Worm (Caenorhabditis elegans) whole organism, L1 larva: ENCODE data around the gene his-35.

Source experiments
- C04F5.9 ChIP-seq: sonication (generic microtip); optimal IDR thresholded peaks from 2 replicates; lab custom pipeline; 2016; ENCODE audit warnings: missing genetic modification characterization, missing compliant biosample characterization
- C16A3.4 ChIP-seq: fragments of 150-350 bp; optimal IDR thresholded peaks from 2 replicates; lab custom pipeline; 2014; ENCODE audit warnings: missing biosample characterization, missing genetic modification characterization
- C34B4.2 ChIP-seq: sonication (generic microtip); optimal IDR thresholded peaks from 2 replicates; lab custom pipeline; 2017; ENCODE audit warnings: mild to moderate bottlenecking, missing genetic modification characterization, missing compliant biosample characterization
- F16B12.6 ChIP-seq: fragments of 150-350 bp; optimal IDR thresholded peaks from 2 replicates; lab custom pipeline; 2014; ENCODE audit warnings: missing biosample characterization, missing genetic modification characterization
- Y116A8C.19 ChIP-seq: sonication (generic microtip); optimal IDR thresholded peaks from 2 replicates; lab custom pipeline; 2016; ENCODE audit warnings: missing compliant biosample characterization, missing genetic modification characterization, borderline replicate concordance
- aha-1 ChIP-seq: fragments of 150-350 bp; optimal IDR thresholded peaks from 2 replicates; lab custom pipeline; 2014; ENCODE audit warnings: missing biosample characterization, missing genetic modification characterization
- aly-2 ChIP-seq: fragments of 150-350 bp; optimal IDR thresholded peaks from 2 replicates; lab custom pipeline; 2014; ENCODE audit warnings: missing biosample characterization, missing genetic modification characterization
- blmp-1 ChIP-seq: fragments of 150-350 bp; optimal IDR thresholded peaks from 2 replicates; lab custom pipeline; 2014; ENCODE audit warnings: missing biosample characterization, missing genetic modification characterization
- ceh-63 ChIP-seq: fragments of 200-800 bp; sonication (Bioruptor generic); optimal IDR thresholded peaks from 2 replicates; lab custom pipeline; 2018; ENCODE audit warnings: mild to moderate bottlenecking, missing genetic modification characterization, missing compliant biosample characterization
- ceh-8 ChIP-seq: fragments of 200-800 bp; sonication (Bioruptor generic); optimal IDR thresholded peaks from 2 replicates; lab custom pipeline; 2018; ENCODE audit warnings: mild to moderate bottlenecking, missing genetic modification characterization, moderate library complexity, missing compliant biosample characterization
- ceh-82 ChIP-seq, 3 experiments: fragments of 150-350 bp in 1 of 3; sonication (generic microtip) in 2 of 3; optimal IDR thresholded peaks; 2 replicates each; lab custom pipeline; 2014 to 2017; ENCODE audit warnings: missing biosample characterization in 3 of 3, missing genetic modification characterization in 3 of 3
- ceh-88 ChIP-seq: fragments of 200-800 bp; sonication (Bioruptor generic); IDR thresholded peaks from 2 replicates; pipeline ENCODE4 v1.3.6; 2022; ENCODE audit warnings: missing genetic modification characterization, missing compliant biosample characterization
- ces-1 ChIP-seq: fragments of 150-350 bp; optimal IDR thresholded peaks from 2 replicates; lab custom pipeline; 2014; ENCODE audit warnings: missing biosample characterization, missing genetic modification reagents, missing genetic modification characterization
- dsc-1 ChIP-seq: sonication (generic microtip); optimal IDR thresholded peaks from 2 replicates; lab custom pipeline; 2016; ENCODE audit warnings: mild to moderate bottlenecking, missing genetic modification characterization, missing compliant biosample characterization
- efl-3 ChIP-seq: fragments of 200-800 bp; sonication (Bioruptor generic); optimal IDR thresholded peaks from 2 replicates; lab custom pipeline; 2018; ENCODE audit warnings: mild to moderate bottlenecking, missing genetic modification characterization, missing compliant biosample characterization
- egl-13 ChIP-seq: sonication (generic microtip); optimal IDR thresholded peaks from 2 replicates; lab custom pipeline; 2016; ENCODE audit warnings: missing genotype, missing genetic modification reagents, missing genetic modification characterization, missing compliant biosample characterization
- fkh-10 ChIP-seq: sonication (generic microtip); optimal IDR thresholded peaks from 2 replicates; lab custom pipeline; 2017; ENCODE audit warnings: missing biosample characterization, missing genetic modification reagents, missing genetic modification characterization
- fkh-8 ChIP-seq: sonication (generic microtip); optimal IDR thresholded peaks from 2 replicates; lab custom pipeline; 2016; ENCODE audit warnings: mild to moderate bottlenecking, missing genetic modification characterization, missing compliant biosample characterization
- fos-1 ChIP-seq: fragments of 150-350 bp; optimal IDR thresholded peaks from 2 replicates; lab custom pipeline; 2014; ENCODE audit warnings: missing biosample characterization, missing genetic modification characterization
- hlh-17 ChIP-seq: fragments of 200-800 bp; sonication (Bioruptor generic); optimal IDR thresholded peaks from 2 replicates; lab custom pipeline; 2018; ENCODE audit warnings: missing genetic modification characterization, mild to moderate bottlenecking, missing compliant biosample characterization, moderate library complexity, borderline replicate concordance
- hlh-4 ChIP-seq: sonication (generic microtip); optimal IDR thresholded peaks from 2 replicates; lab custom pipeline; 2016; ENCODE audit warnings: mild to moderate bottlenecking, missing genetic modification characterization, missing compliant biosample characterization
- irx-1 ChIP-seq: sonication (generic microtip); optimal IDR thresholded peaks from 2 replicates; lab custom pipeline; 2016; ENCODE audit warnings: missing genetic modification characterization, missing compliant biosample characterization
- isw-1 ChIP-seq: fragments of 200-800 bp; sonication (Bioruptor generic); IDR thresholded peaks from 2 replicates; pipeline ENCODE4 v1.3.6; 2022; ENCODE audit warnings: missing genetic modification characterization, missing compliant biosample characterization
- jun-1 ChIP-seq: fragments of 150-350 bp; optimal IDR thresholded peaks from 2 replicates; lab custom pipeline; 2014; ENCODE audit warnings: missing biosample characterization, missing genetic modification reagents, missing genetic modification characterization
- lin-14 ChIP-seq: fragments of 200-800 bp; sonication (Bioruptor generic); optimal IDR thresholded peaks from 2 replicates; lab custom pipeline; 2018; ENCODE audit warnings: mild to moderate bottlenecking, missing genetic modification characterization, moderate library complexity, missing compliant biosample characterization
- lin-35 ChIP-seq, 2 experiments: fragments of 150-350 bp; optimal IDR thresholded peaks; 2 replicates each; lab custom pipeline; 2014; ENCODE audit warnings: missing biosample characterization in 2 of 2, missing genetic modification characterization in 2 of 2, missing genetic modification reagents in 2 of 2
- lir-3 ChIP-seq: sonication (generic microtip); optimal IDR thresholded peaks from 2 replicates; lab custom pipeline; 2016; ENCODE audit warnings: mild to moderate bottlenecking, missing genetic modification characterization, moderate library complexity, missing compliant biosample characterization; ENCODE audit not compliant: poor library complexity
- lsy-2 ChIP-seq, 2 experiments: fragments of 150-350 bp; optimal IDR thresholded peaks; 2 replicates each; lab custom pipeline; 2014; ENCODE audit warnings: missing biosample characterization in 2 of 2, missing genetic modification characterization in 2 of 2
- mab-9 ChIP-seq: fragments of 200-800 bp; sonication (Bioruptor generic); IDR thresholded peaks from 2 replicates; pipeline ENCODE4 v1.3.6; 2022; ENCODE audit warnings: missing genetic modification reagents, missing genetic modification characterization, missing compliant biosample characterization
- mef-2 ChIP-seq: fragments of 150-350 bp; optimal IDR thresholded peaks from 2 replicates; lab custom pipeline; 2014; ENCODE audit warnings: missing biosample characterization, missing genetic modification characterization
- mep-1 ChIP-seq: fragments of 150-350 bp; optimal IDR thresholded peaks from 2 replicates; lab custom pipeline; 2014; ENCODE audit warnings: missing biosample characterization, missing genetic modification characterization
- nhr-19 ChIP-seq: fragments of 200-800 bp; sonication (Bioruptor generic); conservative IDR thresholded peaks from 2 replicates; pipeline ENCODE4 v1.3.6; 2022; ENCODE audit warnings: missing genetic modification characterization, missing compliant biosample characterization
- nhr-237 ChIP-seq: fragments of 150-350 bp; optimal IDR thresholded peaks from 2 replicates; lab custom pipeline; 2014; ENCODE audit warnings: missing biosample characterization, missing genetic modification characterization
- nhr-28 ChIP-seq: fragments of 150-350 bp; optimal IDR thresholded peaks from 2 replicates; lab custom pipeline; 2014; ENCODE audit warnings: missing biosample characterization, missing genetic modification characterization
- nhr-47 ChIP-seq: sonication (generic microtip); optimal IDR thresholded peaks from 2 replicates; lab custom pipeline; 2016; ENCODE audit warnings: mild to moderate bottlenecking, missing genetic modification characterization, moderate library complexity, missing compliant biosample characterization
- nhr-71 ChIP-seq: sonication (generic microtip); optimal IDR thresholded peaks from 2 replicates; lab custom pipeline; 2016; ENCODE audit warnings: mild to moderate bottlenecking, missing genetic modification characterization, moderate library complexity, missing compliant biosample characterization
- nhr-76 ChIP-seq: sonication (generic microtip); optimal IDR thresholded peaks from 2 replicates; lab custom pipeline; 2017; ENCODE audit warnings: missing biosample characterization, missing genetic modification characterization
- nhr-84 ChIP-seq: sonication (generic microtip); optimal IDR thresholded peaks from 2 replicates; lab custom pipeline; 2017; ENCODE audit warnings: missing biosample characterization, missing genetic modification characterization
- nhr-90 ChIP-seq: sonication (generic microtip); optimal IDR thresholded peaks from 2 replicates; lab custom pipeline; 2016; ENCODE audit warnings: mild to moderate bottlenecking, missing genetic modification characterization, missing compliant biosample characterization; ENCODE audit not compliant: poor library complexity
- pag-3 ChIP-seq: sonication (generic microtip); optimal IDR thresholded peaks from 2 replicates; lab custom pipeline; 2017; ENCODE audit warnings: missing genetic modification characterization, mild to moderate bottlenecking, missing compliant biosample characterization, antibody characterized with exemption, borderline replicate concordance; ENCODE audit not compliant: insufficient read depth
- pax-3 ChIP-seq: fragments of 200-800 bp; sonication (Bioruptor generic); optimal IDR thresholded peaks from 2 replicates; lab custom pipeline; 2018; ENCODE audit warnings: mild to moderate bottlenecking, missing genetic modification characterization, moderate library complexity, missing compliant biosample characterization
- rnt-1 ChIP-seq: sonication (generic microtip); optimal IDR thresholded peaks from 2 replicates; lab custom pipeline; 2016; ENCODE audit warnings: mild to moderate bottlenecking, missing genetic modification characterization, moderate library complexity, missing compliant biosample characterization
- skn-1 ChIP-seq: fragments of 150-350 bp; optimal IDR thresholded peaks from 2 replicates; lab custom pipeline; 2014; ENCODE audit warnings: missing biosample characterization, missing genetic modification characterization
- snpc-4 ChIP-seq: fragments of 150-350 bp; optimal IDR thresholded peaks from 2 replicates; lab custom pipeline; 2014; ENCODE audit warnings: missing biosample characterization, missing genetic modification characterization
- snu-23 ChIP-seq: sonication (generic microtip); optimal IDR thresholded peaks from 2 replicates; lab custom pipeline; 2016; ENCODE audit warnings: missing genetic modification characterization, missing compliant biosample characterization
- sox-4 ChIP-seq: sonication (generic microtip); optimal IDR thresholded peaks from 2 replicates; lab custom pipeline; 2016; ENCODE audit warnings: missing genetic modification characterization, missing compliant biosample characterization
- sptf-1 ChIP-seq: fragments of 150-350 bp; optimal IDR thresholded peaks from 2 replicates; lab custom pipeline; 2014; ENCODE audit warnings: missing biosample characterization, missing genetic modification characterization
- sup-37 ChIP-seq: fragments of 200-800 bp; sonication (Bioruptor generic); optimal IDR thresholded peaks from 2 replicates; lab custom pipeline; 2018; ENCODE audit warnings: mild to moderate bottlenecking, missing genetic modification characterization, missing compliant biosample characterization
- tbx-2 ChIP-seq: sonication (generic microtip); optimal IDR thresholded peaks from 2 replicates; lab custom pipeline; 2016; ENCODE audit warnings: missing genetic modification characterization, missing compliant biosample characterization
- tlp-1 ChIP-seq: fragments of 150-350 bp; optimal IDR thresholded peaks from 2 replicates; lab custom pipeline; 2014; ENCODE audit warnings: missing biosample characterization, missing genetic modification characterization
- unc-130 ChIP-seq: fragments of 150-350 bp; optimal IDR thresholded peaks from 2 replicates; lab custom pipeline; 2017; ENCODE audit warnings: missing biosample characterization, missing genetic modification characterization, inconsistent platforms
- unc-86 ChIP-seq: sonication (generic microtip); optimal IDR thresholded peaks from 2 replicates; lab custom pipeline; 2016; ENCODE audit warnings: missing genetic modification characterization, missing compliant biosample characterization
- zag-1 ChIP-seq: fragments of 150-350 bp; optimal IDR thresholded peaks from 2 replicates; lab custom pipeline; 2014; ENCODE audit warnings: missing biosample characterization, missing genetic modification characterization
- ztf-4 ChIP-seq: fragments of 150-350 bp; optimal IDR thresholded peaks from 2 replicates; lab custom pipeline; 2014; ENCODE audit warnings: missing biosample characterization, missing genetic modification characterization

The his-35 gene

ce11 chrV:9549459-9549858, 4.4 kb upstream of the his-35 start, which contains the start of gene nstp-10:
Gene nstp-10, minus strand, starts transcription at chrV:9549836.
- no peak for TF ChIP-seq hlh-17 (GFP tag; lab: Kevin White, UChicago)
- TF ChIP-seq ceh-88 (GFP tag; lab: Robert Waterston, UW): no peak
- TF ChIP-seq aha-1 (tag; lab: Kevin White, UChicago): no peak
- no peak for TF ChIP-seq C04F5.9 (tag; lab: Kevin White, UChicago)
- TF ChIP-seq lin-14 (GFP tag; lab: Kevin White, UChicago): peak; percentile 67
- TF ChIP-seq ztf-4 (tag; lab: Kevin White, UChicago): no peak
- TF ChIP-seq C16A3.4 (tag; lab: Kevin White, UChicago): peak; percentile 31
- no peak for TF ChIP-seq egl-13 (tag; lab: Kevin White, UChicago)
- TF ChIP-seq nhr-90 (tag; lab: Kevin White, UChicago): no peak
- TF ChIP-seq C34B4.2 (tag; lab: Kevin White, UChicago): no peak
- TF ChIP-seq mef-2: no peak
- no peak for TF ChIP-seq blmp-1 (tag; lab: Kevin White, UChicago)
- TF ChIP-seq nhr-84 (tag; lab: Kevin White, UChicago): no peak
- peak; percentile 35 for TF ChIP-seq unc-86 (tag; lab: Kevin White, UChicago)
- TF ChIP-seq hlh-4 (tag; lab: Kevin White, UChicago): no peak
- TF ChIP-seq fos-1: peak; percentile 12
- no peak for TF ChIP-seq nhr-76 (tag; lab: Kevin White, UChicago)
- peak; percentile 11 for TF ChIP-seq fkh-8 (tag; lab: Kevin White, UChicago)
- TF ChIP-seq zag-1: no peak
- TF ChIP-seq pag-3 (tag; lab: Kevin White, UChicago): no peak
- TF ChIP-seq ces-1 (GFP tag; lab: Kevin White, UChicago): no peak
- peak; percentile 17; the same call in 1 of the 2 replicates for TF ChIP-seq isw-1 (GFP tag; lab: Robert Waterston, UW)
- TF ChIP-seq tbx-2 (tag; lab: Kevin White, UChicago): peak; percentile 16
- peak; percentile 16 for TF ChIP-seq dsc-1 (tag; lab: Kevin White, UChicago)
- no peak for TF ChIP-seq tlp-1 (tag; lab: Kevin White, UChicago)
- TF ChIP-seq ceh-82 (tag; optimal IDR thresholded peaks at IDR 0.05; lab: Kevin White, UChicago): peak in 1 of 3 experiments; percentile 31
- TF ChIP-seq unc-130: no peak
- no peak for TF ChIP-seq fkh-10 (GFP tag; lab: Kevin White, UChicago)
- TF ChIP-seq ceh-63 (GFP tag; lab: Kevin White, UChicago): no peak
- no peak for TF ChIP-seq sup-37 (GFP tag; lab: Kevin White, UChicago)
- no peak for TF ChIP-seq sox-4
- TF ChIP-seq irx-1 (tag; lab: Kevin White, UChicago): peak; percentile 12
- peak; percentile 62 to 79 for TF ChIP-seq lsy-2 (tag; optimal IDR thresholded peaks at IDR 0.05; lab: Kevin White, UChicago)
- peak; percentile 7 for TF ChIP-seq jun-1 (tag; lab: Kevin White, UChicago)
- no peak for TF ChIP-seq sptf-1 (tag; lab: Kevin White, UChicago)
- no peak for TF ChIP-seq nhr-28 (tag; lab: Kevin White, UChicago)
- TF ChIP-seq snpc-4 (tag; lab: Kevin White, UChicago): peak; percentile 4
- TF ChIP-seq lin-35 (GFP tag; optimal IDR thresholded peaks at IDR 0.05; lab: Kevin White, UChicago): peak; percentile 57 to 69
- peak; percentile 21 for TF ChIP-seq skn-1
- peak; percentile 50 for TF ChIP-seq nhr-19
- TF ChIP-seq aly-2 (tag; lab: Kevin White, UChicago): no peak
- TF ChIP-seq rnt-1 (tag; lab: Kevin White, UChicago): peak; percentile 36
- peak; percentile 45 for TF ChIP-seq nhr-47
- no peak for TF ChIP-seq ceh-8 (GFP tag; lab: Kevin White, UChicago)
- no peak for TF ChIP-seq nhr-237 (tag; lab: Kevin White, UChicago)
- TF ChIP-seq mep-1 (tag; lab: Kevin White, UChicago): peak; percentile 12
- no peak for TF ChIP-seq pax-3 (tag; lab: Kevin White, UChicago)
- TF ChIP-seq Y116A8C.19: no peak
- peak; percentile 67 for TF ChIP-seq snu-23
- no peak for TF ChIP-seq lir-3 (tag; lab: Kevin White, UChicago)
- TF ChIP-seq nhr-71: peak; percentile 54
- TF ChIP-seq efl-3 (GFP tag; lab: Kevin White, UChicago): no peak
- TF ChIP-seq F16B12.6: peak; percentile 73
- no peak for TF ChIP-seq mab-9 (GFP tag; lab: Robert Waterston, UW)
